Worm (Caenorhabditis elegans): ENCODE results near the gene srh-141.

DNA sequence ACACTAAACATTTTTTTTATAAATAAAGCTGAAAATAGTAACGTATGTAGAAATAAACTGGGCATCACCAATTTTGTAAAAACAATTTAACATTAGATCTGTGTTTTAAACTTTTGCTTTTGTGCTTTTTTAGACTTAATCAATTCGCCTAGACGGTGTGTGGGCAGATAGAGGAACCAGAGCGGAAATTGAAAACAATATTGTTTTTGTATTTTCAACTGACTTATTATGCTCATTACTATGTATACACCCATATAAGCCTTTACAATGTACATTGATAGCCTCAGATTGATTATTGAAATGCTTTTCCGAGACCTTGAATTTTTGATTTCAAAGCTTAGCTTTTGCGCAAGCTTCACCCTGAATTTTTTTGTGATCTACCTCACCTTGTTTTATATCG, 13.8 kb upstream of the srh-141 start, which contains the start of gene str-73:
- TF ChIP-seq egl-27 (tag; optimal IDR thresholded peaks at IDR 0.05) (no peak), lin-13 (GFP tag; optimal IDR thresholded peaks at IDR 0.05) (no peak), lin-39 (tag; optimal IDR thresholded peaks at IDR 0.05) (no peak), nhr-77 (tag; optimal IDR thresholded peaks at IDR 0.05) (no peak), nhr-237 (tag; optimal IDR thresholded peaks at IDR 0.05) (no peak), R02D3.7 (tag; optimal IDR thresholded peaks at IDR 0.05) (no peak), tag-97 (GFP tag; IDR thresholded peaks at IDR 0.05) (no peak), pqm-1 (tag; optimal IDR thresholded peaks at IDR 0.05) (no peak), F49E8.2 (tag; optimal IDR thresholded peaks at IDR 0.05; ENCODE audit: borderline replicate concordance) (no peak), nhr-6 (tag; optimal IDR thresholded peaks at IDR 0.05) (no peak), mxl-2 (GFP tag; conservative IDR thresholded peaks at IDR 0.05) (no peak)
